Worm (Caenorhabditis elegans): ENCODE measurements around the gene pgam-5.

Gene pgam-5

ce11 chrII:7588295-7588694, 10.3 kb downstream of the pgam-5 start:
- TF ChIP-seq ham-2 (GFP tag; optimal IDR thresholded peaks at IDR 0.05) = no peak
- TF ChIP-seq ceh-83 (GFP tag; optimal IDR thresholded peaks at IDR 0.05) = no peak
- TF ChIP-seq hlh-1 (tag; optimal IDR thresholded peaks at IDR 0.05) = no peak
- TF ChIP-seq ces-1 (GFP tag; optimal IDR thresholded peaks at IDR 0.05) = peak; percentile 26

ce11 chrII:7583555-7583954, 15.0 kb downstream of the pgam-5 start, which contains the start of gene mks-3:
mks-3 (minus strand) TSS chrII:7583655.
- TF ChIP-seq lsy-2 (tag; optimal IDR thresholded peaks at IDR 0.05) (no peak), ztf-11 (tag; optimal IDR thresholded peaks at IDR 0.05) (no peak), sptf-1 (tag; optimal IDR thresholded peaks at IDR 0.05) (no peak), ham-2 (GFP tag; optimal IDR thresholded peaks at IDR 0.05) (no peak), bed-3 (GFP tag; optimal IDR thresholded peaks at IDR 0.05) (no peak), hlh-1 (tag; optimal IDR thresholded peaks at IDR 0.05) (no peak), zip-8 (tag; optimal IDR thresholded peaks at IDR 0.05) (no peak), unc-62 (GFP tag; optimal IDR thresholded peaks at IDR 0.05) (no peak), ces-1 (GFP tag; optimal IDR thresholded peaks at IDR 0.05) (no peak), lin-32 (GFP tag; optimal IDR thresholded peaks at IDR 0.05) (no peak)

ce11 chrII:7577412-7577811, 21.1 kb downstream of the pgam-5 start, which contains the start of gene F35D2.6:
F35D2.6 (plus strand) TSS chrII:7577712.
- no peak for TF ChIP-seq pha-4 (tag; optimal IDR thresholded peaks at IDR 0.05)
- TF ChIP-seq elt-1 (tag; optimal IDR thresholded peaks at IDR 0.05; ENCODE audit: borderline replicate concordance, insufficient read depth) = no peak
- no peak for TF ChIP-seq nhr-28 (tag; optimal IDR thresholded peaks at IDR 0.05)
- no peak for TF ChIP-seq M03D4.4 (tag; optimal IDR thresholded peaks at IDR 0.05)
- TF ChIP-seq mep-1 (tag; optimal IDR thresholded peaks at IDR 0.05) = no peak
- TF ChIP-seq unc-62 (GFP tag; optimal IDR thresholded peaks at IDR 0.05) = no peak
- TF ChIP-seq mab-5 (tag; optimal IDR thresholded peaks at IDR 0.05) = no peak
- no peak for TF ChIP-seq ceh-83 (GFP tag; optimal IDR thresholded peaks at IDR 0.05)
- TF ChIP-seq nhr-12 (tag; optimal IDR thresholded peaks at IDR 0.05) = no peak
- no peak for TF ChIP-seq lsy-2 (tag; optimal IDR thresholded peaks at IDR 0.05)
- no peak for TF ChIP-seq mls-2 (tag; optimal IDR thresholded peaks at IDR 0.05)
- no peak for TF ChIP-seq flh-1 (GFP tag; optimal IDR thresholded peaks at IDR 0.05)

ce11 chrII:7575614-7576013, 22.9 kb downstream of the pgam-5 start, which contains the start of gene F35D2.1:
F35D2.1 (plus strand) TSS chrII:7575914.
- TF ChIP-seq tbx-8 (GFP tag; optimal IDR thresholded peaks at IDR 0.05) (no peak), sem-2 (GFP tag; optimal IDR thresholded peaks at IDR 0.05) (no peak), sptf-1 (tag; optimal IDR thresholded peaks at IDR 0.05) (no peak), flh-1 (GFP tag; optimal IDR thresholded peaks at IDR 0.05) (no peak), cnd-1 (tag; optimal IDR thresholded peaks at IDR 0.05) (no peak), ztf-11 (tag; optimal IDR thresholded peaks at IDR 0.05) (no peak), lin-13 (tag; optimal IDR thresholded peaks at IDR 0.05) (no peak), unc-120 (tag; optimal IDR thresholded peaks at IDR 0.05; ENCODE audit: poor library complexity, severe bottlenecking) (no peak), unc-39 (tag; optimal IDR thresholded peaks at IDR 0.05) (no peak), ceh-83 (GFP tag; optimal IDR thresholded peaks at IDR 0.05) (no peak), drap-1 (GFP tag; optimal IDR thresholded peaks at IDR 0.05) (no peak), mep-1 (tag; optimal IDR thresholded peaks at IDR 0.05) (no peak), mab-5 (tag; optimal IDR thresholded peaks at IDR 0.05) (no peak), lsy-2 (tag; optimal IDR thresholded peaks at IDR 0.05) (no peak), ces-1 (GFP tag; optimal IDR thresholded peaks at IDR 0.05) (no peak), lin-32 (GFP tag; optimal IDR thresholded peaks at IDR 0.05) (no peak), nhr-12 (tag; optimal IDR thresholded peaks at IDR 0.05) (no peak), nhr-2 (tag; optimal IDR thresholded peaks at IDR 0.05) (no peak), pha-4 (tag; optimal IDR thresholded peaks at IDR 0.05) (no peak)

ce11 chrII:7574143-7574542, 24.4 kb downstream of the pgam-5 start, which contains the start of gene F35D2.2:
F35D2.2 (plus strand) TSS chrII:7574443.
- TF ChIP-seq M03D4.4 (tag; optimal IDR thresholded peaks at IDR 0.05) = no peak
- no peak for TF ChIP-seq zip-8 (tag; optimal IDR thresholded peaks at IDR 0.05)
- no peak for TF ChIP-seq tbx-8 (GFP tag; optimal IDR thresholded peaks at IDR 0.05)
- TF ChIP-seq nhr-237 (tag; optimal IDR thresholded peaks at IDR 0.05) = no peak
- TF ChIP-seq drap-1 (GFP tag; optimal IDR thresholded peaks at IDR 0.05) = no peak
- TF ChIP-seq unc-62 (GFP tag; optimal IDR thresholded peaks at IDR 0.05) = no peak
- no peak for TF ChIP-seq nhr-2 (tag; optimal IDR thresholded peaks at IDR 0.05)
- no peak for TF ChIP-seq bed-3 (GFP tag; optimal IDR thresholded peaks at IDR 0.05)
- TF ChIP-seq sem-2 (GFP tag; optimal IDR thresholded peaks at IDR 0.05) = no peak
- no peak for TF ChIP-seq mab-5 (tag; optimal IDR thresholded peaks at IDR 0.05)
- no peak for TF ChIP-seq nhr-76 (tag; optimal IDR thresholded peaks at IDR 0.05)
- TF ChIP-seq lin-13 (tag; optimal IDR thresholded peaks at IDR 0.05) = no peak
- TF ChIP-seq snpc-4 (tag; optimal IDR thresholded peaks at IDR 0.05) = no peak
- no peak for TF ChIP-seq flh-1 (GFP tag; optimal IDR thresholded peaks at IDR 0.05)
- no peak for TF ChIP-seq cnd-1 (tag; optimal IDR thresholded peaks at IDR 0.05)
- no peak for TF ChIP-seq unc-120 (tag; optimal IDR thresholded peaks at IDR 0.05; ENCODE audit: poor library complexity, severe bottlenecking)
- no peak for TF ChIP-seq sptf-1 (tag; optimal IDR thresholded peaks at IDR 0.05)
